Fruit fly (Drosophila melanogaster): ENCODE measurements around the gene Epp.

DNA sequence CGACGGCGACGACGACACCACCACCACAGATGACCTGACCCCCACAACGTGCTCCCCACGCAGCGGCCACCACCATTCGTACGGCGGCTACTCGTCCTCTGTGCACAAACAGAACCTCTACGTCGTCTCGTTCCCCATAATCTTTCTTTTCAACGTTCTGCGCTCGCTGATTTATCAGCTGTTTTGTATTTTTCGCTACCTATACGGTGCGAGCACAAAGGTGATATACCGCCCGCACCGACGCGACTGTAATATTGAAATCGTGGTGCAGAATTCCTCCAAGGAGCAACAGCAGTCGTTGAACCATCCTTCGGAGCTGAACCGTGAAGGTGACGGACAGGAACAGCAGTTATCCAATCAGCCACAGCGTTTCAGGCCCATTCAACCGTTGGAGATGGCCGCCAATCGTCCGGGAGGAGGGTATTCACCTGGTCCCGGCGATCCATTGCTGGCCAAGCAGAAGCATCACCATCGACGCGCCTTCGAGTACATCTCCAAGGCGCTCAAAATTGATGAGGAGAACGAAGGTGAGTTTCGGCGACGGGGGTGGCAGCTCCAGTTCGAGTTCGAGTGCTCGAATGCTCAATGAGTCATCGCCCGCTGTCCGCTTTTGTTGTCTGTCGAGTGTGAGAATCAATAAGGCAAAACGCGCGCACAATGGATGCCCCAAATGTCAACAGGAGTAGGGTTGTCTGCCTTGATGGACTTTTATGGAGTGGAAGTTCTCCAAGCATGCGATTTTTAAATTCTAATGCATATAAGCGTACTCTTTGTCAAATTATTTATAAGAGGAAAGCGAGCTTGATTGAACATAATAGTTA is 46.2 kb upstream of the Epp start, which contains the start of gene Miro:
- TF ChIP-seq psq (GFP tag; optimal IDR thresholded peaks at IDR 0.05) (peak; percentile 39), lola (GFP tag; optimal IDR thresholded peaks at IDR 0.05) (no peak), usp (GFP tag; optimal IDR thresholded peaks at IDR 0.05) (no peak), dl (GFP tag; optimal IDR thresholded peaks at IDR 0.05; ENCODE audit: insufficient read depth in 1 of 2, partially characterized antibody in 2 of 2) (no peak), GATAd (GFP tag; optimal IDR thresholded peaks at IDR 0.05) (no peak), Hnf4 (GFP tag; optimal IDR thresholded peaks at IDR 0.05) (peak; percentile 70), dsf (GFP tag; optimal IDR thresholded peaks at IDR 0.05; ENCODE audit: borderline replicate concordance) (no peak), sage (GFP tag; optimal IDR thresholded peaks at IDR 0.05) (no peak), N (GFP tag; optimal IDR thresholded peaks at IDR 0.05) (no peak), rgr (GFP tag; optimal IDR thresholded peaks at IDR 0.05) (peak; percentile 72)

Data from whole organism, wandering third instar larva.